Worm (Caenorhabditis elegans) whole organism, early embryonic: ENCODE data around the gene cnc-4.

Experiments used
- aly-1 ChIP-seq: sonication (generic microtip); optimal IDR thresholded peaks from 2 replicates; lab custom pipeline; 2016; ENCODE audit warnings: missing genetic modification characterization, missing compliant biosample characterization
- ama-1 ChIP-seq: fragments of 150-350 bp; optimal IDR thresholded peaks from 2 replicates; lab custom pipeline; 2014
- ceh-36 ChIP-seq: sonication (generic microtip); optimal IDR thresholded peaks from 2 replicates; lab custom pipeline; 2016; ENCODE audit warnings: missing genetic modification characterization, inconsistent platforms, missing compliant biosample characterization
- ets-7 ChIP-seq: sonication (generic microtip); optimal IDR thresholded peaks from 2 replicates; lab custom pipeline; 2016; ENCODE audit warnings: missing genotype, missing genetic modification characterization, missing compliant biosample characterization
- flt-1 ChIP-seq: fragments of 200-800 bp; sonication (Bioruptor generic); IDR thresholded peaks from 2 replicates; pipeline ENCODE4 v1.3.6; 2022; ENCODE audit warnings: missing genetic modification characterization, missing compliant biosample characterization
- hnd-1 ChIP-seq: sonication (generic microtip); optimal IDR thresholded peaks from 2 replicates; lab custom pipeline; 2016; ENCODE audit warnings: missing genetic modification characterization, missing compliant biosample characterization
- scrt-1 ChIP-seq: fragments of 200-800 bp; sonication (Bioruptor generic); IDR thresholded peaks from 2 replicates; pipeline ENCODE4 v1.3.6; 2022; ENCODE audit warnings: missing genetic modification characterization, missing compliant biosample characterization
- sea-1 ChIP-seq: fragments of 200-800 bp; sonication (Bioruptor generic); conservative IDR thresholded peaks from 2 replicates; pipeline ENCODE4 v1.3.6; 2022; ENCODE audit warnings: missing genetic modification characterization, missing compliant biosample characterization
- tbx-37 ChIP-seq: fragments of 200-800 bp; sonication (Bioruptor generic); conservative IDR thresholded peaks from 2 replicates; pipeline ENCODE4 v1.3.6; 2022; ENCODE audit warnings: missing genetic modification reagents, missing genetic modification characterization, missing compliant biosample characterization
- tra-4 ChIP-seq: sonication (generic microtip); optimal IDR thresholded peaks from 2 replicates; lab custom pipeline; 2017; ENCODE audit warnings: missing genetic modification characterization, missing compliant biosample characterization

ce11 chrV:1474486-1475125 lies 27.6 kb downstream of the cnc-4 start, which contains the start of the genes F53E2.2 and unc-60:
- TF ChIP-seq ets-7 (tag; lab: Kevin White, UChicago) (peak; percentile 12), ama-1 (lab: Kevin White, UChicago) (no peak), sea-1 (GFP tag; lab: Robert Waterston, UW) (no peak), hnd-1 (tag; lab: Kevin White, UChicago) (no peak), flt-1 (GFP tag; lab: Robert Waterston, UW) (peak; percentile 46; the same call in 1 of the 2 replicates), scrt-1 (GFP tag; lab: Robert Waterston, UW) (no peak), aly-1 (tag; lab: Kevin White, UChicago) (peak; percentile 66), tbx-37 (no peak), tra-4 (tag; lab: Kevin White, UChicago) (no peak), ceh-36 (tag; lab: Kevin White, UChicago) (no peak)
